Worm (Caenorhabditis elegans) whole organism, L1 larva: Measurements from ENCODE around the gene rde-1.

Experiments
- C04F5.9 ChIP-seq: sonication (generic microtip); optimal IDR thresholded peaks from 2 replicates; lab custom pipeline; 2016; ENCODE audit warnings: missing genetic modification characterization, missing compliant biosample characterization
- C16A3.4 ChIP-seq: fragments of 150-350 bp; optimal IDR thresholded peaks from 2 replicates; lab custom pipeline; 2014; ENCODE audit warnings: missing biosample characterization, missing genetic modification characterization
- C34B4.2 ChIP-seq: sonication (generic microtip); optimal IDR thresholded peaks from 2 replicates; lab custom pipeline; 2017; ENCODE audit warnings: mild to moderate bottlenecking, missing genetic modification characterization, missing compliant biosample characterization
- F16B12.6 ChIP-seq: fragments of 150-350 bp; optimal IDR thresholded peaks from 2 replicates; lab custom pipeline; 2014; ENCODE audit warnings: missing biosample characterization, missing genetic modification characterization
- aha-1 ChIP-seq: fragments of 150-350 bp; optimal IDR thresholded peaks from 2 replicates; lab custom pipeline; 2014; ENCODE audit warnings: missing biosample characterization, missing genetic modification characterization
- blmp-1 ChIP-seq: fragments of 150-350 bp; optimal IDR thresholded peaks from 2 replicates; lab custom pipeline; 2014; ENCODE audit warnings: missing biosample characterization, missing genetic modification characterization
- ceh-63 ChIP-seq: fragments of 200-800 bp; sonication (Bioruptor generic); optimal IDR thresholded peaks from 2 replicates; lab custom pipeline; 2018; ENCODE audit warnings: mild to moderate bottlenecking, missing genetic modification characterization, missing compliant biosample characterization
- ceh-8 ChIP-seq: fragments of 200-800 bp; sonication (Bioruptor generic); optimal IDR thresholded peaks from 2 replicates; lab custom pipeline; 2018; ENCODE audit warnings: mild to moderate bottlenecking, missing genetic modification characterization, moderate library complexity, missing compliant biosample characterization
- ceh-82 ChIP-seq, 3 experiments: fragments of 150-350 bp in 1 of 3; sonication (generic microtip) in 2 of 3; optimal IDR thresholded peaks; 2 replicates each; lab custom pipeline; 2014 to 2017; ENCODE audit warnings: missing biosample characterization in 3 of 3, missing genetic modification characterization in 3 of 3
- ceh-88 ChIP-seq: fragments of 200-800 bp; sonication (Bioruptor generic); IDR thresholded peaks from 2 replicates; pipeline ENCODE4 v1.3.6; 2022; ENCODE audit warnings: missing genetic modification characterization, missing compliant biosample characterization
- dpl-1 ChIP-seq, 3 experiments: fragments of 150-350 bp in 2 of 3; sonication (generic microtip) in 1 of 3; optimal IDR thresholded peaks; 2 replicates each; lab custom pipeline; 2014 to 2017; ENCODE audit warnings: missing biosample characterization in 3 of 3, missing genetic modification characterization in 3 of 3, missing genetic modification reagents in 3 of 3
- efl-1 ChIP-seq, 4 experiments: fragments of 150-350 bp; optimal IDR thresholded peaks in 3 of 4; peaks in 1 of 4; 1 replicate in 1 of 4; 2 replicates in 3 of 4; lab custom pipeline; 2014; ENCODE audit warnings: missing biosample characterization in 2 of 4, missing genetic modification characterization in 2 of 4, missing genetic modification reagents in 2 of 4
- efl-3 ChIP-seq: fragments of 200-800 bp; sonication (Bioruptor generic); optimal IDR thresholded peaks from 2 replicates; lab custom pipeline; 2018; ENCODE audit warnings: mild to moderate bottlenecking, missing genetic modification characterization, missing compliant biosample characterization
- elt-2 ChIP-seq: sonication (generic microtip); optimal IDR thresholded peaks from 2 replicates; lab custom pipeline; 2016; ENCODE audit warnings: missing genetic modification characterization, mild to moderate bottlenecking, inconsistent platforms, missing compliant biosample characterization, missing genetic modification reagents
- elt-3 ChIP-seq, 6 experiments: fragments of 150-350 bp in 1 of 6; sonication (generic microtip); optimal IDR thresholded peaks; 2 replicates each; lab custom pipeline; 2017 to 2018; ENCODE audit warnings: missing biosample characterization in 6 of 6, missing genetic modification characterization in 6 of 6, inconsistent platforms in 1 of 6
- fkh-10 ChIP-seq: sonication (generic microtip); optimal IDR thresholded peaks from 2 replicates; lab custom pipeline; 2017; ENCODE audit warnings: missing biosample characterization, missing genetic modification reagents, missing genetic modification characterization
- fkh-8 ChIP-seq: sonication (generic microtip); optimal IDR thresholded peaks from 2 replicates; lab custom pipeline; 2016; ENCODE audit warnings: mild to moderate bottlenecking, missing genetic modification characterization, missing compliant biosample characterization
- fos-1 ChIP-seq: fragments of 150-350 bp; optimal IDR thresholded peaks from 2 replicates; lab custom pipeline; 2014; ENCODE audit warnings: missing biosample characterization, missing genetic modification characterization
- hpl-2 ChIP-seq: fragments of 150-350 bp; optimal IDR thresholded peaks from 2 replicates; lab custom pipeline; 2014; ENCODE audit warnings: missing biosample characterization, missing genetic modification reagents, missing genetic modification characterization
- irx-1 ChIP-seq: sonication (generic microtip); optimal IDR thresholded peaks from 2 replicates; lab custom pipeline; 2016; ENCODE audit warnings: missing genetic modification characterization, missing compliant biosample characterization
- isw-1 ChIP-seq: fragments of 200-800 bp; sonication (Bioruptor generic); IDR thresholded peaks from 2 replicates; pipeline ENCODE4 v1.3.6; 2022; ENCODE audit warnings: missing genetic modification characterization, missing compliant biosample characterization
- lin-14 ChIP-seq: fragments of 200-800 bp; sonication (Bioruptor generic); optimal IDR thresholded peaks from 2 replicates; lab custom pipeline; 2018; ENCODE audit warnings: mild to moderate bottlenecking, missing genetic modification characterization, moderate library complexity, missing compliant biosample characterization
- lin-15B ChIP-seq: fragments of 150-350 bp; sonication (generic microtip); optimal IDR thresholded peaks from 3 replicates; lab custom pipeline; 2014; ENCODE audit warnings: missing biosample characterization, missing genetic modification characterization
- lin-35 ChIP-seq, 2 experiments: fragments of 150-350 bp; optimal IDR thresholded peaks; 2 replicates each; lab custom pipeline; 2014; ENCODE audit warnings: missing biosample characterization in 2 of 2, missing genetic modification characterization in 2 of 2, missing genetic modification reagents in 2 of 2
- lin-39 ChIP-seq: fragments of 150-350 bp; optimal IDR thresholded peaks from 2 replicates; lab custom pipeline; 2014; ENCODE audit warnings: missing biosample characterization, missing genetic modification reagents, missing genetic modification characterization
- lir-3 ChIP-seq: sonication (generic microtip); optimal IDR thresholded peaks from 2 replicates; lab custom pipeline; 2016; ENCODE audit warnings: mild to moderate bottlenecking, missing genetic modification characterization, moderate library complexity, missing compliant biosample characterization; ENCODE audit not compliant: poor library complexity
- mdl-1 ChIP-seq, 2 experiments: fragments of 150-350 bp; optimal IDR thresholded peaks; 2 replicates each; lab custom pipeline; 2014 to 2017; ENCODE audit warnings: missing biosample characterization in 2 of 2, missing genetic modification characterization in 2 of 2, inconsistent platforms in 1 of 2
- mep-1 ChIP-seq: fragments of 150-350 bp; optimal IDR thresholded peaks from 2 replicates; lab custom pipeline; 2014; ENCODE audit warnings: missing biosample characterization, missing genetic modification characterization
- nhr-19 ChIP-seq: fragments of 200-800 bp; sonication (Bioruptor generic); conservative IDR thresholded peaks from 2 replicates; pipeline ENCODE4 v1.3.6; 2022; ENCODE audit warnings: missing genetic modification characterization, missing compliant biosample characterization
- nhr-20 ChIP-seq: sonication (generic microtip); optimal IDR thresholded peaks from 2 replicates; lab custom pipeline; 2016; ENCODE audit warnings: mild to moderate bottlenecking, missing genetic modification characterization, missing compliant biosample characterization
- nhr-47 ChIP-seq: sonication (generic microtip); optimal IDR thresholded peaks from 2 replicates; lab custom pipeline; 2016; ENCODE audit warnings: mild to moderate bottlenecking, missing genetic modification characterization, moderate library complexity, missing compliant biosample characterization
- nhr-71 ChIP-seq: sonication (generic microtip); optimal IDR thresholded peaks from 2 replicates; lab custom pipeline; 2016; ENCODE audit warnings: mild to moderate bottlenecking, missing genetic modification characterization, moderate library complexity, missing compliant biosample characterization
- nhr-85 ChIP-seq: sonication (generic microtip); peaks from one replicate; lab custom pipeline; 2016; ENCODE audit warnings: missing genetic modification characterization, inconsistent platforms, missing compliant biosample characterization
- pax-3 ChIP-seq: fragments of 200-800 bp; sonication (Bioruptor generic); optimal IDR thresholded peaks from 2 replicates; lab custom pipeline; 2018; ENCODE audit warnings: mild to moderate bottlenecking, missing genetic modification characterization, moderate library complexity, missing compliant biosample characterization
- rnt-1 ChIP-seq: sonication (generic microtip); optimal IDR thresholded peaks from 2 replicates; lab custom pipeline; 2016; ENCODE audit warnings: mild to moderate bottlenecking, missing genetic modification characterization, moderate library complexity, missing compliant biosample characterization
- snpc-4 ChIP-seq: fragments of 150-350 bp; optimal IDR thresholded peaks from 2 replicates; lab custom pipeline; 2014; ENCODE audit warnings: missing biosample characterization, missing genetic modification characterization
- snu-23 ChIP-seq: sonication (generic microtip); optimal IDR thresholded peaks from 2 replicates; lab custom pipeline; 2016; ENCODE audit warnings: missing genetic modification characterization, missing compliant biosample characterization
- swsn-7 ChIP-seq: sonication (generic microtip); optimal IDR thresholded peaks from 2 replicates; lab custom pipeline; 2016; ENCODE audit warnings: missing genetic modification characterization, missing compliant biosample characterization
- tbx-2 ChIP-seq: sonication (generic microtip); optimal IDR thresholded peaks from 2 replicates; lab custom pipeline; 2016; ENCODE audit warnings: missing genetic modification characterization, missing compliant biosample characterization
- unc-130 ChIP-seq: fragments of 150-350 bp; optimal IDR thresholded peaks from 2 replicates; lab custom pipeline; 2017; ENCODE audit warnings: missing biosample characterization, missing genetic modification characterization, inconsistent platforms
- unc-98 ChIP-seq: fragments of 200-800 bp; sonication (Bioruptor generic); IDR thresholded peaks from 2 replicates; pipeline ENCODE4 v1.3.6; 2022; ENCODE audit warnings: missing genetic modification characterization, missing compliant biosample characterization
- xbp-1 ChIP-seq: sonication (generic microtip); optimal IDR thresholded peaks from 2 replicates; lab custom pipeline; 2016; ENCODE audit warnings: missing genetic modification characterization, missing compliant biosample characterization
- ztf-4 ChIP-seq: fragments of 150-350 bp; optimal IDR thresholded peaks from 2 replicates; lab custom pipeline; 2014; ENCODE audit warnings: missing biosample characterization, missing genetic modification characterization

rde-1 gene

DNA sequence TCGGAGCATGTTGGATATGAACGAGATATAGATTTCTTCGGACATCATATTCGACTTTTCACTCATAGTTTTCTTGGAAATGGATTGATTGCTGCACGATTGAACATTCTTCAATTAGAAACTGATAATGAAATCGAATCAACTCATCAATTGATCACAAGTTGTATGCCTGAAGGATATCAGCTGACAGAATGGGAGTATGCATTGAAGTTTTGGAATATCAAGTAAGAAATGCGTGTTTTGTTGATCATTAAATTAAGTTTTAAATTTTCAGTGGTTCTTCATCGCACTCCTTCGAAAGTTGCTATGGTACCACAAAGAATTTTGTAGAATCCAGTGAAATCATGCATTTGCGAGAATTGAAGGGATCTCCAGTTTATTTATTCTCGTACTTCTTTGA, 14.9 kb upstream of the rde-1 start:
- TF ChIP-seq lin-35 (GFP tag; optimal IDR thresholded peaks at IDR 0.05; lab: Kevin White, UChicago) (peak in 1 of 2 experiments; percentile 8), unc-130 (tag; lab: Kevin White, UChicago) (peak; percentile 34), nhr-71 (tag; lab: Kevin White, UChicago) (no peak), efl-1 (optimal IDR thresholded peaks at IDR 0.05; lab: Kevin White, UChicago) (no peak), efl-1 (GFP tag; optimal IDR thresholded peaks at IDR 0.05 in 1 of 2; lab: Kevin White, UChicago) (peak in 1 of 2 experiments; percentile 90), elt-3 (tag; optimal IDR thresholded peaks at IDR 0.05; lab: Kevin White, UChicago) (peak in 1 of 6 experiments; percentile 27)
- TF ChIP-seq, all 84 proteins: peak for 4

DNA sequence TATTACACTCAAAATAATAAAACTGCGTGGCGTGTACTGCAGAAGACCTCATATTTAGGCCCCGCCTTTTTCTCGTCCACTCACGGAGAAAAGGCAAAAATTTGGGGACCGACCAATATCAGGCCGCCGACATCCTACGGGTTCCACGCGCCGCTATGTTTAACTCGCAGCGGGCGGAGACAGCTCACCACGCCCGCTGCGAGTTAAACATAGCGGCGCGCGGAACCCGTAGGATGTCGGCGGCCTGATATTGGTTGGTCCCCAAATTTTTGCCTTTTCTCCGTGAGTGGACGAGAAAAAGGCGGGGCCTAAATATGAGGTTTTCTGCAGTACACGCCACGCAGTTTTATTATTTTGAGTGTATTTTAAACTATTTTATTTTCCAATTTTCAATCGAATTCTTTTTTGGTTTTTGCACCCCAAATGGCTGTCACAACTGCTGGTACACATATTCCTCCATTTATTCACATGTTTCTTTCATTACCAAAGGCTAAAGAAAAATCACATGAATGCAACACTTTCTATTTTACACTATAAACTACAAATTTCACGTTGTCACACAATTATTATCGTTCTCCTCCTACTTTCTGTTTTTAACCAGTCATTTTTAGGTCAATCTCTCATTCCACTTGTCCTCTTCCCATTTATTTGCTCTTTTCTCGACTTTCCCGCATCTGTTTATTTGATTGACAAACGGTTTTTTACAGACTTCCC, 12.8 kb upstream of the rde-1 start, which contains the start of gene uda-1:
uda-1 (plus strand) TSS at position 708 of the 714 bp plus-strand sequence.
- TF ChIP-seq snpc-4 (tag; lab: Kevin White, UChicago) (peak; percentile 67), nhr-20 (tag; lab: Kevin White, UChicago) (peak; percentile 21), nhr-85 (tag; lab: Kevin White, UChicago) (peak; percentile 9), lin-35 (GFP tag; optimal IDR thresholded peaks at IDR 0.05; lab: Kevin White, UChicago) (peak in 1 of 2 experiments; percentile 21), blmp-1 (tag; lab: Kevin White, UChicago) (peak; percentile 21)

DNA sequence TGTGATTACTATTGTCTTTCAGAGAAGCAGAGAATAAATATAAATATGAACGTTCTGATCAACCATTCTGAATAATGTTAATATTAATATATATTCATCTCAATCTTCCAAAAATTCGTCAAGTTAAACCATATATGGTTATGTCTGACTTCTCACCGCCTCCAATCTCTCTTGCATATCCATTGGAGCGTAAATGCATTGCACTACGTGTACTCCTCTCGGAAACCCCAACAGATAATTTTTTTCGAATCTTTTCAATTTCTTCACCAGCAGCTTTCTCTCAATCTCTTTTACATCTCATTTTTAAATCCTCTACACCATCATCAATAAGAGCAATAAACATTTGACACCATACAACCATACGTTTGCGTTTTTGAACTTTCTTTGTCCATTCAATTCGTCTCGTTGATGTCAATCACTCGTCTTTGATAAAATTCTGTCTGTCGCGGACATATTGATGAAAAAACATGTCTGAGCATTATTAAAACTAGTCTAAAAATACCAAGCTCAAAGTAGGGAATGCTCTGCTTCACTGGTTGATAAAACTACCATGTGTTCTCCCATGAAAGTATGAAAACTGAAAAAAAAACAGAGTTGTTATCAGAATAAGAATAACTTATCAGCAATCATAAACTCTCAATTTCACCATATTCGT, 12.0 kb upstream of the rde-1 start:
- TF ChIP-seq lin-15B (tag; lab: Kevin White, UChicago), result peak; percentile 50
- TF ChIP-seq tbx-2 (tag; lab: Kevin White, UChicago), result peak; percentile 41
- TF ChIP-seq hpl-2 (GFP tag; lab: Kevin White, UChicago), result no peak
- peak; percentile 49 for TF ChIP-seq mep-1 (tag; lab: Kevin White, UChicago)
- peak; percentile 48 for TF ChIP-seq nhr-19 (GFP tag; lab: Robert Waterston, UW)
- TF ChIP-seq F16B12.6 (tag; lab: Kevin White, UChicago), result peak; percentile 8
- no peak for TF ChIP-seq pax-3 (tag; lab: Kevin White, UChicago)
- TF ChIP-seq swsn-7 (tag; lab: Kevin White, UChicago), result peak; percentile 47
- TF ChIP-seq lin-14 (GFP tag; lab: Kevin White, UChicago), result peak; percentile 77
- TF ChIP-seq lin-39 (tag; lab: Kevin White, UChicago), result no peak
- peak in 1 of 2 experiments; percentile 1 for TF ChIP-seq mdl-1 (tag; optimal IDR thresholded peaks at IDR 0.05; lab: Kevin White, UChicago)
- no peak for TF ChIP-seq unc-98 (GFP tag; lab: Robert Waterston, UW)
- TF ChIP-seq elt-3 (tag; optimal IDR thresholded peaks at IDR 0.05; lab: Kevin White, UChicago), result peak in 1 of 6 experiments; percentile 11
- peak; percentile 30 to 62 for TF ChIP-seq lin-35 (GFP tag; optimal IDR thresholded peaks at IDR 0.05; lab: Kevin White, UChicago)
- TF ChIP-seq efl-1 (optimal IDR thresholded peaks at IDR 0.05; lab: Kevin White, UChicago), result peak; percentile 68 to 70
- peak in 1 of 2 experiments; percentile 44 for TF ChIP-seq efl-1 (GFP tag; optimal IDR thresholded peaks at IDR 0.05 in 1 of 2; lab: Kevin White, UChicago)
- no peak for TF ChIP-seq ceh-63
- peak; percentile 83 for TF ChIP-seq C16A3.4 (tag; lab: Kevin White, UChicago)
- peak; percentile 56 for TF ChIP-seq xbp-1
- TF ChIP-seq fkh-10 (GFP tag; lab: Kevin White, UChicago), result no peak
- TF ChIP-seq fos-1, result no peak
- TF ChIP-seq snu-23 (GFP tag; lab: Kevin White, UChicago), result peak; percentile 70
- TF ChIP-seq nhr-20 (tag; lab: Kevin White, UChicago), result peak; percentile 60
- TF ChIP-seq lir-3, result peak; percentile 30
- TF ChIP-seq efl-3 (GFP tag; lab: Kevin White, UChicago), result no peak
- TF ChIP-seq nhr-71 (tag; lab: Kevin White, UChicago), result peak; percentile 73
- TF ChIP-seq irx-1, result no peak
- no peak for TF ChIP-seq C04F5.9
- no peak for TF ChIP-seq ceh-88
- peak; percentile 71 for TF ChIP-seq rnt-1 (tag; lab: Kevin White, UChicago)
- TF ChIP-seq elt-2 (tag; lab: Kevin White, UChicago), result peak; percentile 39
- no peak for TF ChIP-seq ztf-4 (tag; lab: Kevin White, UChicago)
- no peak for TF ChIP-seq ceh-8 (GFP tag; lab: Kevin White, UChicago)
- TF ChIP-seq nhr-47 (tag; lab: Kevin White, UChicago), result peak; percentile 40
- peak in 1 of 3 experiments; percentile 62 for TF ChIP-seq ceh-82 (tag; optimal IDR thresholded peaks at IDR 0.05; lab: Kevin White, UChicago)
- peak; percentile 22 for TF ChIP-seq fkh-8 (tag; lab: Kevin White, UChicago)
- no peak for TF ChIP-seq aha-1 (tag; lab: Kevin White, UChicago)
- no peak for TF ChIP-seq C34B4.2
- TF ChIP-seq nhr-85 (tag; lab: Kevin White, UChicago), result peak; percentile 33
- TF ChIP-seq isw-1 (GFP tag; lab: Robert Waterston, UW), result no peak
- TF ChIP-seq unc-130 (tag; lab: Kevin White, UChicago), result peak; percentile 48
- peak; percentile 54 to 67 (median 60) for TF ChIP-seq dpl-1 (GFP tag; optimal IDR thresholded peaks at IDR 0.05; lab: Kevin White, UChicago)
